Fruit fly (Drosophila melanogaster) whole organism, embryonic: Measurements from ENCODE around the gene AP-1sigma.

Experiments used
- CG10565 ChIP-seq: fragments of 200-800 bp; sonication (Bioruptor generic); optimal IDR thresholded peaks from 3 replicates; lab custom pipeline; 2016; ENCODE audit warnings: missing biosample characterization, mild to moderate bottlenecking, missing genetic modification characterization
- CG12219 ChIP-seq: fragments of 200-800 bp; sonication (Bioruptor generic); optimal IDR thresholded peaks from 3 replicates; lab custom pipeline; 2018; ENCODE audit warnings: missing biosample characterization, mild to moderate bottlenecking, missing genetic modification characterization
- CG1233 ChIP-seq: fragments of 200-800 bp; sonication (Bioruptor generic); optimal IDR thresholded peaks from 4 replicates; lab custom pipeline; 2018; ENCODE audit warnings: missing biosample characterization, mild to moderate bottlenecking, missing genetic modification characterization
- CG12391 ChIP-seq: fragments of 200-800 bp; sonication (Bioruptor generic); optimal IDR thresholded peaks from 3 replicates; lab custom pipeline; 2018; ENCODE audit warnings: missing biosample characterization, mild to moderate bottlenecking, missing genetic modification characterization, moderate library complexity
- CG12659 ChIP-seq: fragments of 200-800 bp; sonication (Bioruptor generic); optimal IDR thresholded peaks from 3 replicates; lab custom pipeline; 2017; ENCODE audit warnings: mild to moderate bottlenecking, missing biosample characterization, missing genetic modification reagents, missing genetic modification characterization
- CG15011 ChIP-seq: fragments of 200-800 bp; sonication (Bioruptor generic); optimal IDR thresholded peaks from 3 replicates; lab custom pipeline; 2018; ENCODE audit warnings: missing biosample characterization, mild to moderate bottlenecking, missing genetic modification characterization
- CG15269 ChIP-seq: fragments of 200-800 bp; sonication (Bioruptor generic); optimal IDR thresholded peaks from 2 replicates; lab custom pipeline; 2018; ENCODE audit warnings: missing biosample characterization, mild to moderate bottlenecking, missing genetic modification characterization, moderate library complexity
- CG15601 ChIP-seq: fragments of 200-800 bp; sonication (Bioruptor generic); optimal IDR thresholded peaks from 3 replicates; lab custom pipeline; 2019; ENCODE audit warnings: missing biosample characterization, mild to moderate bottlenecking, missing genetic modification characterization, moderate library complexity
- CG17328 ChIP-seq: fragments of 200-800 bp; sonication (Bioruptor generic); IDR thresholded peaks from 2 replicates; pipeline ENCODE4 v1.3.6; 2022; ENCODE audit warnings: missing biosample characterization, missing genetic modification characterization
- CG17385 ChIP-seq: fragments of 200-800 bp; sonication (Bioruptor generic); optimal IDR thresholded peaks from 3 replicates; lab custom pipeline; 2018; ENCODE audit warnings: missing biosample characterization, mild to moderate bottlenecking, missing genetic modification characterization
- CG1792 ChIP-seq: fragments of 200-800 bp; sonication (Bioruptor generic); optimal IDR thresholded peaks from 2 replicates; lab custom pipeline; 2016; ENCODE audit warnings: missing biosample characterization, missing genetic modification characterization
- CG2202 ChIP-seq: fragments of 200-800 bp; sonication (Bioruptor generic); optimal IDR thresholded peaks from 2 replicates; lab custom pipeline; 2018; ENCODE audit warnings: missing biosample characterization, mild to moderate bottlenecking, missing genetic modification characterization
- CG2678 ChIP-seq: fragments of 200-800 bp; sonication (Bioruptor generic); optimal IDR thresholded peaks from 3 replicates; lab custom pipeline; 2019; ENCODE audit warnings: missing biosample characterization, mild to moderate bottlenecking, missing genetic modification characterization, moderate library complexity
- CG30403 ChIP-seq: fragments of 200-800 bp; sonication (Bioruptor generic); optimal IDR thresholded peaks from 3 replicates; lab custom pipeline; 2016; ENCODE audit warnings: missing biosample characterization, missing genetic modification characterization
- CG32767 ChIP-seq: fragments of 200-800 bp; sonication (Bioruptor generic); IDR thresholded peaks from 2 replicates; pipeline ENCODE4 v1.3.6; 2022; ENCODE audit warnings: missing biosample characterization, missing genetic modification characterization
- CG33557 ChIP-seq: fragments of 200-800 bp; sonication (Bioruptor generic); optimal IDR thresholded peaks from 2 replicates; lab custom pipeline; 2019; ENCODE audit warnings: missing biosample characterization, mild to moderate bottlenecking, missing genetic modification characterization, moderate library complexity
- CG3847 ChIP-seq: fragments of 200-800 bp; sonication (Bioruptor generic); IDR thresholded peaks from 2 replicates; pipeline ENCODE4 v1.3.6; 2022; ENCODE audit warnings: missing biosample characterization, missing genetic modification characterization
- CG6791 ChIP-seq: fragments of 200-800 bp; sonication (Bioruptor generic); IDR thresholded peaks from 3 replicates; pipeline ENCODE4 v1.3.6; 2022; ENCODE audit warnings: missing biosample characterization, missing genetic modification characterization; ENCODE audit not compliant: partially characterized antibody
- CG9215 ChIP-seq: fragments of 200-800 bp; sonication (Bioruptor generic); IDR thresholded peaks from 2 replicates; pipeline ENCODE4 v1.3.6; 2022; ENCODE audit warnings: missing biosample characterization, missing genetic modification characterization
- CG9727 ChIP-seq: fragments of 200-800 bp; sonication (Bioruptor generic); optimal IDR thresholded peaks from 3 replicates; lab custom pipeline; 2017; ENCODE audit warnings: missing biosample characterization, mild to moderate bottlenecking, missing genetic modification characterization
- CoRest ChIP-seq: fragments of 200-800 bp; sonication (Bioruptor generic); optimal IDR thresholded peaks from 3 replicates; lab custom pipeline; 2018; ENCODE audit warnings: missing biosample characterization, mild to moderate bottlenecking, missing genetic modification characterization, moderate library complexity
- D19A ChIP-seq: fragments of 200-800 bp; optimal IDR thresholded peaks from 3 replicates; lab custom pipeline; 2019; ENCODE audit warnings: missing biosample characterization, mild to moderate bottlenecking, missing genetic modification characterization, moderate library complexity
- Gug ChIP-seq: fragments of 200-800 bp; sonication (Bioruptor generic); IDR thresholded peaks from 4 replicates; pipeline ENCODE4 v1.3.6; 2022; ENCODE audit warnings: missing biosample characterization, missing genetic modification characterization
- H15 ChIP-seq: fragments of 200-800 bp; sonication (Bioruptor generic); IDR thresholded peaks from 3 replicates; pipeline ENCODE4 v1.3.6; 2022; ENCODE audit warnings: missing biosample characterization, missing genetic modification characterization
- HHEX ChIP-seq: fragments of 200-800 bp; sonication (Bioruptor generic); optimal IDR thresholded peaks from 3 replicates; lab custom pipeline; 2017; ENCODE audit warnings: missing biosample characterization, mild to moderate bottlenecking, missing genetic modification characterization, missing genetic modification reagents
- Lim3 ChIP-seq: fragments of 200-800 bp; sonication (Bioruptor generic); IDR thresholded peaks from 2 replicates; pipeline ENCODE4 v1.3.6; 2022; ENCODE audit warnings: missing biosample characterization, missing genetic modification characterization
- MESR4 ChIP-seq: fragments of 200-800 bp; sonication (Bioruptor generic); optimal IDR thresholded peaks from 2 replicates; lab custom pipeline; 2018; ENCODE audit warnings: missing biosample characterization, mild to moderate bottlenecking, missing genetic modification characterization, moderate library complexity
- Max ChIP-seq: fragments of 200-800 bp; sonication (Bioruptor generic); optimal IDR thresholded peaks from 2 replicates; lab custom pipeline; 2016; ENCODE audit warnings: missing biosample characterization, mild to moderate bottlenecking, missing genetic modification characterization
- Med ChIP-seq: fragments of 200-800 bp; sonication (Bioruptor generic); peaks from one replicate; lab custom pipeline; 2016; ENCODE audit warnings: missing biosample characterization, missing genetic modification characterization, mild to moderate bottlenecking, inconsistent platforms, moderate library complexity
- Meics ChIP-seq: fragments of 200-800 bp; sonication (Bioruptor generic); optimal IDR thresholded peaks from 2 replicates; lab custom pipeline; 2017; ENCODE audit warnings: missing biosample characterization, mild to moderate bottlenecking, missing genetic modification characterization
- NFAT ChIP-seq: fragments of 200-800 bp; sonication (Bioruptor generic); IDR thresholded peaks from 2 replicates; pipeline ENCODE4 v1.3.6; 2022; ENCODE audit warnings: missing biosample characterization, missing genetic modification characterization
- Oli ChIP-seq: fragments of 200-800 bp; sonication (Bioruptor generic); optimal IDR thresholded peaks from 2 replicates; lab custom pipeline; 2018; ENCODE audit warnings: missing biosample characterization, mild to moderate bottlenecking, missing genetic modification characterization, moderate library complexity
- Sox102F ChIP-seq: fragments of 200-800 bp; sonication (Bioruptor generic); optimal IDR thresholded peaks from 2 replicates; lab custom pipeline; 2018; ENCODE audit warnings: missing biosample characterization, mild to moderate bottlenecking, missing genetic modification characterization, moderate library complexity
- Stat92E ChIP-seq, 3 experiments: fragments of >200 bp in 2 of 3; fragments of 200-800 bp in 1 of 3; sonication (Bioruptor generic) in 1 of 3; optimal IDR thresholded peaks; 2 replicates each; lab custom pipeline; 2017 to 2019; ENCODE audit warnings: missing biosample characterization in 3 of 3, missing genetic modification characterization in 3 of 3, mild to moderate bottlenecking in 1 of 3, moderate library complexity in 1 of 3
- cwo ChIP-seq: fragments of 200-800 bp; sonication (Bioruptor generic); optimal IDR thresholded peaks from 3 replicates; lab custom pipeline; 2017; ENCODE audit warnings: missing biosample characterization, missing genetic modification characterization, mild to moderate bottlenecking, moderate library complexity, missing genetic modification reagents
- dmrt11E ChIP-seq: fragments of 200-800 bp; sonication (Bioruptor generic); optimal IDR thresholded peaks from 3 replicates; lab custom pipeline; 2018; ENCODE audit warnings: missing biosample characterization, mild to moderate bottlenecking, missing genetic modification characterization, moderate library complexity
- dysf ChIP-seq: fragments of 200-800 bp; sonication (Bioruptor generic); IDR thresholded peaks from 3 replicates; pipeline ENCODE4 v1.3.6; 2022; ENCODE audit warnings: missing biosample characterization, missing genetic modification characterization
- gem ChIP-seq: fragments of 200-800 bp; sonication (Bioruptor generic); optimal IDR thresholded peaks from 2 replicates; lab custom pipeline; 2019; ENCODE audit warnings: missing biosample characterization, mild to moderate bottlenecking, missing genetic modification characterization, moderate library complexity
- her ChIP-seq: fragments of 200-800 bp; sonication (Bioruptor generic); optimal IDR thresholded peaks from 2 replicates; lab custom pipeline; 2016; ENCODE audit warnings: missing biosample characterization, missing genetic modification characterization
- lab ChIP-seq: fragments of 200-800 bp; sonication (Bioruptor generic); optimal IDR thresholded peaks from 3 replicates; lab custom pipeline; 2017; ENCODE audit warnings: missing biosample characterization, missing genetic modification characterization, mild to moderate bottlenecking, moderate library complexity, missing genetic modification reagents
- lmd ChIP-seq: fragments of 200-800 bp; sonication (Bioruptor generic); IDR thresholded peaks from 2 replicates; pipeline ENCODE4 v1.3.6; 2022; ENCODE audit warnings: missing biosample characterization, missing genetic modification characterization
- nerfin-1 ChIP-seq: fragments of 200-800 bp; sonication (Bioruptor generic); optimal IDR thresholded peaks from 3 replicates; lab custom pipeline; 2019; ENCODE audit warnings: missing biosample characterization, mild to moderate bottlenecking, missing genetic modification characterization, moderate library complexity
- pnt ChIP-seq: fragments of 200-800 bp; sonication (Bioruptor generic); optimal IDR thresholded peaks from 3 replicates; lab custom pipeline; 2016; ENCODE audit warnings: missing biosample characterization, missing genetic modification characterization
- sc ChIP-seq, 3 experiments: fragments of >200 bp in 2 of 3; fragments of 200-800 bp in 1 of 3; sonication (Bioruptor generic) in 1 of 3; optimal IDR thresholded peaks; 2 replicates in 2 of 3; 3 replicates in 1 of 3; lab custom pipeline; 2017; ENCODE audit warnings: mild to moderate bottlenecking in 1 of 3, missing biosample characterization in 1 of 3, missing genetic modification characterization in 1 of 3, missing genetic modification reagents in 1 of 3
- seq ChIP-seq: fragments of 200-800 bp; sonication (Bioruptor generic); IDR thresholded peaks from 2 replicates; pipeline ENCODE4 v1.3.6; 2022; ENCODE audit warnings: missing biosample characterization, missing genetic modification characterization
- so ChIP-seq: fragments of 200-800 bp; sonication (Bioruptor generic); IDR thresholded peaks from 3 replicates; pipeline ENCODE4 v1.3.6; 2022; ENCODE audit warnings: missing biosample characterization, missing genetic modification characterization
- vvl ChIP-seq: fragments of 200-800 bp; sonication (Bioruptor generic); IDR thresholded peaks from 2 replicates; pipeline ENCODE4 v1.3.6; 2022; ENCODE audit warnings: missing biosample characterization, missing genetic modification characterization
- zen ChIP-seq: fragments of 200-800 bp; sonication (Bioruptor generic); optimal IDR thresholded peaks from 3 replicates; lab custom pipeline; 2018; ENCODE audit warnings: missing biosample characterization, mild to moderate bottlenecking, missing genetic modification characterization, moderate library complexity

AP-1sigma gene

DNA sequence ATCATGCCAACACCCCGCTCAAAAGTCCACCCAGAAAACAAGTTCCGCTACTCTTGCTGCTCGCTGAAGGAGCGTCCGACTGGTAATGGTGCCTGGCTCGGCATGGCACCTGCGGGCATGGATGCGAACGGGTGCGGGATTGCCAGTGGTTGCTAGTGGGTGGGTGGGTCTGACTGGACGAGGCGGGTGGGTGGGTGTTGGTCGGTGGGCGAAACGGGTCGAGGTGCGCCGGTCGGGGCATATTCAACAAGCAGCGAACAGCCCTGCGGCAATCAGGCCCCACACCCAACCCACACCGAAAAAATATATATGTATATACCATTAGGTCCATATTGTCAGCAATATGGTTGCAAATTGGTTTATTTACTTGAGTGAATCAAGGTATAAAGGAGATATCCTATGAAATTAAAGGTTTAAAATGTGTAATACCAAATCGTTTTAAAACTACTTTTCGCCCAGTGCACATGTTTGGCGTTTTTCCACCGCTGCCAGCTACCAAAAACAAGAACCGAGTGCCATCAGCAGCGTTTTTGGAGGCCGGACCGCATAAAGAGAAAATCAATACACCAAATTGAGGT lies 52.3 kb downstream of the AP-1sigma start:
- no peak for TF ChIP-seq NFAT
- no peak for TF ChIP-seq CG6791
- peak; percentile 50 for TF ChIP-seq CG30403 (GFP tag; lab: Kevin White, UChicago)
- peak; percentile 76 for TF ChIP-seq CG32767 (GFP tag; lab: Robert Waterston, UW)
- TF ChIP-seq gem (tag; lab: Kevin White, UChicago), result peak; percentile 74
- peak; percentile 69 for TF ChIP-seq Meics (GFP tag; lab: Kevin White, UChicago)
- TF ChIP-seq CG15601 (tag; lab: Kevin White, UChicago), result peak; percentile 10
- no peak for TF ChIP-seq CG33557
- TF ChIP-seq H15 (GFP tag; lab: Robert Waterston, UW), result peak; percentile 47; the same call in 1 of the 3 replicates
- peak; percentile 73 for TF ChIP-seq CG12659 (GFP tag; lab: Kevin White, UChicago)
- TF ChIP-seq Med, result peak; percentile 88
- peak; percentile 55 for TF ChIP-seq HHEX
- TF ChIP-seq CG17385 (GFP tag; lab: Kevin White, UChicago), result peak; percentile 68
- TF ChIP-seq CG15011, result peak; percentile 25
- peak; percentile 4 for TF ChIP-seq dmrt11E (tag; lab: Kevin White, UChicago)
- peak; percentile 57 for TF ChIP-seq cwo (GFP tag; lab: Kevin White, UChicago)
- peak; percentile 48; the same call in 1 of the 3 replicates for TF ChIP-seq so (GFP tag; lab: Robert Waterston, UW)
- TF ChIP-seq lmd (GFP tag; lab: Robert Waterston, UW), result peak; percentile 72
- TF ChIP-seq pnt, result no peak
- TF ChIP-seq CoRest, result peak; percentile 66
- TF ChIP-seq CG1233 (GFP tag; lab: Kevin White, UChicago), result peak; percentile 27
- TF ChIP-seq CG9215, result peak; percentile 50
- TF ChIP-seq CG12391, result peak; percentile 67
- peak; percentile 61 for TF ChIP-seq vvl
- peak; percentile 56 for TF ChIP-seq CG9727 (GFP tag; lab: Kevin White, UChicago)
- TF ChIP-seq Lim3 (GFP tag; lab: Robert Waterston, UW), result no peak
- no peak for TF ChIP-seq sc (optimal IDR thresholded peaks at IDR 0.05; lab: Kevin White, UChicago)
- TF ChIP-seq sc (GFP tag; optimal IDR thresholded peaks at IDR 0.05; lab: Kevin White, UChicago), result peak; percentile 23
- peak; percentile 81 for TF ChIP-seq dysf (GFP tag; lab: Robert Waterston, UW)
- peak; percentile 64 for TF ChIP-seq CG12219 (GFP tag; lab: Kevin White, UChicago)
- no peak for TF ChIP-seq zen (tag; lab: Kevin White, UChicago)
- peak; percentile 72 for TF ChIP-seq CG3847
- TF ChIP-seq Stat92E (GFP tag; optimal IDR thresholded peaks at IDR 0.05; lab: Kevin White, UChicago), result no peak
- no peak for TF ChIP-seq her (GFP tag; lab: Kevin White, UChicago)
- peak; percentile 79 for TF ChIP-seq seq
- peak; percentile 78 for TF ChIP-seq lab (GFP tag; lab: Kevin White, UChicago)
- TF ChIP-seq Gug (GFP tag; lab: Robert Waterston, UW), result peak; percentile 9; the same call in 1 of the 4 replicates
- no peak for TF ChIP-seq CG2202 (tag; lab: Kevin White, UChicago)
- TF ChIP-seq nerfin-1 (tag; lab: Kevin White, UChicago), result peak; percentile 26
- no peak for TF ChIP-seq CG1792 (GFP tag; lab: Kevin White, UChicago)
- no peak for TF ChIP-seq MESR4 (GFP tag; lab: Kevin White, UChicago)
- TF ChIP-seq CG17328 (GFP tag; lab: Robert Waterston, UW), result 0 out of 2 replicates have a peak, but pooled peaks have one; percentile 30
- peak; percentile 73 for TF ChIP-seq Sox102F (GFP tag; lab: Kevin White, UChicago)
- peak; percentile 78 for TF ChIP-seq CG15269 (tag; lab: Kevin White, UChicago)
- TF ChIP-seq Max, result no peak
- TF ChIP-seq D19A, result peak; percentile 25
- peak; percentile 54 for TF ChIP-seq Oli
- peak; percentile 69 for TF ChIP-seq CG2678 (tag; lab: Kevin White, UChicago)
- no peak for TF ChIP-seq CG10565 (GFP tag; lab: Kevin White, UChicago)
